Fruit fly (Drosophila melanogaster) Kc167 (cell line): ENCODE results near the gene CG13877.

Source experiments
- Myc ChIP-seq: fragments of >200 bp; optimal IDR thresholded peaks from 2 replicates; lab custom pipeline; 2017; ENCODE audit warnings: missing external identifiers
- Sin3A ChIP-seq: fragments of >200 bp; optimal IDR thresholded peaks from 2 replicates; lab custom pipeline; 2018; ENCODE audit warnings: missing external identifiers
- h ChIP-seq: fragments of >200 bp; optimal IDR thresholded peaks from 3 replicates; lab custom pipeline; 2018; ENCODE audit warnings: missing external identifiers
- ttk ChIP-seq: sonication (Bioruptor generic); optimal IDR thresholded peaks from 2 replicates; lab custom pipeline; 2017; ENCODE audit warnings: missing external identifiers

DNA sequence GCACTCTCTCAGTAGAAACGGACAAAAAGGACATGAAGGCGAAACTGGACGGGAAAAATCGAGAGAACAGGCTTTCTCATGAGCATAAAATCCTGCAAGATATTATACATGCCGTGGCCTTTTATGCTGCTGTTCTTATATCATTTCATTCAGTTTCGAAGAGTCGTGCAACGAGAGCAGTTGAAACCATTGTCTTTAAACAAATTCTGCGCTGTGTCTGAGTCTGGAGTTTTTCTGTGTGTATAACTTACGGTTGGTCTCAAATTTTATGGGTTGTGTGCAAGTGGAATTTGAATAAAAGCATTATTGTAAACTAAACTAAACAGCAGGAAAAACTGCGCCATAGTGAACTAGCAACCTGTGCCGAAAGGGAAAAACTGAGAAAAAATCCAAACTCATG, 49.8 kb downstream of the CG13877 start:
- TF ChIP-seq ttk, result no peak
- TF ChIP-seq h (lab: Kevin White, UChicago), result no peak
- TF ChIP-seq Sin3A (lab: Kevin White, UChicago), result no peak
- no peak for TF ChIP-seq Myc (lab: Kevin White, UChicago)
